Worm (Caenorhabditis elegans) whole organism, late embryonic: Measurements from ENCODE around the gene ZK1098.3.

ENCODE experiments used
- nfya-1 ChIP-seq: sonication (generic microtip); optimal IDR thresholded peaks from 2 replicates; lab custom pipeline; 2017; ENCODE audit warnings: missing genetic modification characterization, mild to moderate bottlenecking, missing compliant biosample characterization, antibody characterized with exemption, moderate library complexity
- pha-4 ChIP-seq: fragments of 150-350 bp; optimal IDR thresholded peaks from 2 replicates; lab custom pipeline; 2018; ENCODE audit warnings: missing biosample characterization, missing genetic modification reagents, missing genetic modification characterization
- pros-1 ChIP-seq: fragments of 150-350 bp; optimal IDR thresholded peaks from 2 replicates; lab custom pipeline; 2014; ENCODE audit warnings: missing biosample characterization, missing genetic modification reagents, missing genetic modification characterization
- sox-2 ChIP-seq: fragments of 200-800 bp; sonication (Bioruptor generic); IDR thresholded peaks from 2 replicates; pipeline ENCODE4 v1.3.6; 2022; ENCODE audit warnings: missing genetic modification reagents, missing genetic modification characterization, missing compliant biosample characterization
- tbx-2 ChIP-seq: sonication (generic microtip); optimal IDR thresholded peaks from 2 replicates; lab custom pipeline; 2016; ENCODE audit warnings: missing genetic modification characterization, missing compliant biosample characterization
- unc-55 ChIP-seq: sonication (generic microtip); optimal IDR thresholded peaks from 2 replicates; lab custom pipeline; 2017; ENCODE audit warnings: missing biosample characterization, missing genetic modification reagents, missing genetic modification characterization

- TF ChIP-seq sox-2 (GFP tag; lab: Robert Waterston, UW) (no peak), nfya-1 (tag; lab: Kevin White, UChicago) (no peak), pros-1 (no peak), pha-4 (tag; lab: Kevin White, UChicago) (no peak), unc-55 (no peak), tbx-2 (tag; lab: Kevin White, UChicago) (no peak)
Observed at ce11 chrIII:9511055-9511520, 27.4 kb downstream of the ZK1098.3 start, which contains the start of gene F55H2.5.
